Fruit fly (Drosophila melanogaster): ENCODE results near the gene CG7460.

CG7460 gene

DNA sequence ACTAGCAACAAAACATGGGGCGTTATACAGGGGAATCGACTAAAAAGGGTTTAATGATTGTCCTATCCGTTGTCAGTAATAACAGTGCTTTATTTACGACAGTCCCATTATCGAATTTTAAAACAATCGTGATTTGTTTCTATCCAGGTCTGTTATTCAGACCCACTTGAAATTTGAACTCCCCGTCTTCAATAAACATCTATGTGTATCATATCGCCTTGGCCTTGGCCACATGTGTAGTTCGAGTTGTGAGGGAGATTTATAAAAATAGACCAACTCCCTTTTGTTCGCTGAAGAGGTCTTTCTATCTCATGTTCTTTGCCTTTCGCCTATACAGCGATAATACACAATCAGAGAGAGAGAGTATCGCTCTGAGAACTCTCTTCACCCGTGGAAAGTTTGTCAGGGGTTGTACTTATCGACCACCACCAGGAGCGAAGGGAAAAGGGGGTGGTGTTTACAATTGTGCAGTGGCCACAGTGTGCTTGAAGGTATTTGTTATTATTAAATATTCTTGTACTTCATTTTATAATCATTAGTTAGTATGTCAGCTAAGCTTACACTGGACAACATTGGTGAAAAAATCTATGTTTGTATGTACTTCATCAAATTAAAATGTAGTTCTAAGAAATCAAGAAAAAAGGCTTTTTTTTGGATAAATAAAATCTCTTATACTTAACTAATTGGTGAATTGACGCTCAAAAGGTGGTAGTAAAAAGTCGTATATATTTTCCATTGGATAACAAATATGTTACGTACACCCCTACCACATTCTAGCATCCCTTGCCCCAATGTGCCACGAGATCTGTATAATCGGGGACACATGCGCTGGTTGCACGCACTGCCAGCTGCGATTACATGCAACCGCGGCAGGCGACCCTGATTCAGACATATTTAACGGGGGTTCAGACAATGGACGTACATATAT lies 17.1 kb downstream of the CG7460 start (continued):
- TF ChIP-seq ken (GFP tag; IDR thresholded peaks at IDR 0.05) (peak; percentile 20; the same call in 1 of the 3 replicates), klu (GFP tag; IDR thresholded peaks at IDR 0.05) (no peak), CG15601 (tag; optimal IDR thresholded peaks at IDR 0.05) (peak; percentile 82), Gug (GFP tag; IDR thresholded peaks at IDR 0.05) (peak; percentile 67; the same call in 3 of the 4 replicates), CG18764 (GFP tag; optimal IDR thresholded peaks at IDR 0.05) (peak; percentile 55), vfl (GFP tag; optimal IDR thresholded peaks at IDR 0.05) (no peak), Dip2 (GFP tag; IDR thresholded peaks at IDR 0.05) (no peak), TFAM (GFP tag; optimal IDR thresholded peaks at IDR 0.05) (peak; percentile 39), dmrt99B (tag; optimal IDR thresholded peaks at IDR 0.05) (peak; percentile 87), CG1529 (GFP tag; optimal IDR thresholded peaks at IDR 0.05) (peak; percentile 88), so (GFP tag; IDR thresholded peaks at IDR 0.05) (peak; percentile 40; the same call in 2 of the 3 replicates), emc (GFP tag; optimal IDR thresholded peaks at IDR 0.05) (no peak), CG33557 (GFP tag; optimal IDR thresholded peaks at IDR 0.05) (peak; percentile 90), CG7839 (tag; optimal IDR thresholded peaks at IDR 0.05) (peak; percentile 88), CG14050 (GFP tag; IDR thresholded peaks at IDR 0.05) (peak; percentile 37; the same call in 1 of the 3 replicates), CG4328 (GFP tag; optimal IDR thresholded peaks at IDR 0.05) (peak; percentile 48), CG4404 (GFP tag; IDR thresholded peaks at IDR 0.05) (peak; percentile 80), gcm2 (GFP tag; optimal IDR thresholded peaks at IDR 0.05) (no peak), NfI (GFP tag; optimal IDR thresholded peaks at IDR 0.05) (peak; percentile 5), jing (GFP tag; optimal IDR thresholded peaks at IDR 0.05) (peak; percentile 67), CHES-1-like (GFP tag; optimal IDR thresholded peaks at IDR 0.05) (peak; percentile 6), B-H2 (GFP tag; optimal IDR thresholded peaks at IDR 0.05) (no peak), CG17361 (GFP tag; IDR thresholded peaks at IDR 0.05) (peak; percentile 96), p53 (GFP tag; optimal IDR thresholded peaks at IDR 0.05) (no peak), CG2875 (GFP tag; optimal IDR thresholded peaks at IDR 0.05) (peak; percentile 88), Hand (GFP tag; optimal IDR thresholded peaks at IDR 0.05) (peak; percentile 36), knrl (GFP tag; IDR thresholded peaks at IDR 0.05; ENCODE audit: partially characterized antibody) (no peak), CG8478 (optimal IDR thresholded peaks at IDR 0.05) (no peak), CG12769 (tag; optimal IDR thresholded peaks at IDR 0.05) (no peak), ci (GFP tag; IDR thresholded peaks at IDR 0.05) (0 out of 3 replicates have a peak, but pooled peaks have one; percentile 13), row (GFP tag; IDR thresholded peaks at IDR 0.05) (peak; percentile 83), bbx (GFP tag; IDR thresholded peaks at IDR 0.05; ENCODE audit: partially characterized antibody) (no peak), grau (tag; optimal IDR thresholded peaks at IDR 0.05) (peak; percentile 80), CG1233 (GFP tag; optimal IDR thresholded peaks at IDR 0.05) (peak; percentile 69), CG17328 (GFP tag; IDR thresholded peaks at IDR 0.05) (peak; percentile 62), repo (GFP tag; optimal IDR thresholded peaks at IDR 0.05) (peak; percentile 39), CG6765 (GFP tag; optimal IDR thresholded peaks at IDR 0.05) (no peak), CG6689 (GFP tag; IDR thresholded peaks at IDR 0.05) (peak; percentile 82), CG5953 (GFP tag; IDR thresholded peaks at IDR 0.05) (no peak), fd96Cb (tag; optimal IDR thresholded peaks at IDR 0.05) (peak; percentile 86), ab (GFP tag; optimal IDR thresholded peaks at IDR 0.05) (no peak), bigmax (GFP tag; optimal IDR thresholded peaks at IDR 0.05) (no peak), CG12236 (GFP tag; optimal IDR thresholded peaks at IDR 0.05) (peak; percentile 55), vvl (GFP tag; IDR thresholded peaks at IDR 0.05) (peak; percentile 78), corto (GFP tag; optimal IDR thresholded peaks at IDR 0.05) (no peak), Abd-B (GFP tag; optimal IDR thresholded peaks at IDR 0.05) (peak; percentile 34), CG34376 (GFP tag; optimal IDR thresholded peaks at IDR 0.05) (peak; percentile 57), slou (GFP tag; optimal IDR thresholded peaks at IDR 0.05) (peak; percentile 31), CG16815 (GFP tag; optimal IDR thresholded peaks at IDR 0.05) (peak; percentile 86)

All from whole organism, embryonic.